Worm (Caenorhabditis elegans): Measurements from ENCODE around the gene B0310.1.

B0310.1 gene

ce11 chrX:489635-490105, 3.4 kb upstream of the B0310.1 start, which contains the start of gene egl-17 (continued):
- TF ChIP-seq saeg-2 (GFP tag; IDR thresholded peaks at IDR 0.05) (peak; percentile 54; the same call in 1 of the 2 replicates), daf-19 (GFP tag; conservative IDR thresholded peaks at IDR 0.05) (peak; percentile 88), dpl-1 (GFP tag; optimal IDR thresholded peaks at IDR 0.05) (peak; percentile 22), nhr-41 (GFP tag; IDR thresholded peaks at IDR 0.05) (peak; percentile 70; the same call in 1 of the 2 replicates), nhr-28 (tag; optimal IDR thresholded peaks at IDR 0.05) (peak; percentile 29)

ce11 chrX:496795-497194, 3.8 kb downstream of the B0310.1 start:
- TF ChIP-seq mdl-1 (tag; optimal IDR thresholded peaks at IDR 0.05) (no peak), dmd-9 (GFP tag; IDR thresholded peaks at IDR 0.05) (no peak), duxl-1 (tag; optimal IDR thresholded peaks at IDR 0.05; ENCODE audit: poor library complexity) (no peak), ceh-28 (tag; optimal IDR thresholded peaks at IDR 0.05) (no peak), gei-8 (GFP tag; optimal IDR thresholded peaks at IDR 0.05) (no peak), unc-130 (GFP tag; optimal IDR thresholded peaks at IDR 0.05) (no peak), mep-1 (tag; optimal IDR thresholded peaks at IDR 0.05) (no peak), hif-1 (tag; optimal IDR thresholded peaks at IDR 0.05) (no peak), nhr-41 (GFP tag; IDR thresholded peaks at IDR 0.05) (no peak), fkh-10 (GFP tag; optimal IDR thresholded peaks at IDR 0.05) (no peak), rbr-2 (tag; optimal IDR thresholded peaks at IDR 0.05) (no peak), daf-12 (tag; optimal IDR thresholded peaks at IDR 0.05) (no peak), dve-1 (tag; optimal IDR thresholded peaks at IDR 0.05; ENCODE audit: insufficient read depth) (no peak), aha-1 (tag) (no peak), set-16 (GFP tag; IDR thresholded peaks at IDR 0.05) (no peak), php-3 (GFP tag; IDR thresholded peaks at IDR 0.05) (no peak), ces-1 (GFP tag; optimal IDR thresholded peaks at IDR 0.05) (no peak)

ce11 chrX:498640-499039, 5.6 kb downstream of the B0310.1 start:
- no peak for TF ChIP-seq nhr-41 (GFP tag; IDR thresholded peaks at IDR 0.05)
- TF ChIP-seq nhr-28 (tag; optimal IDR thresholded peaks at IDR 0.05), result peak; percentile 33

- TF ChIP-seq unc-62 (GFP tag; optimal IDR thresholded peaks at IDR 0.05 in 1 of 2) (peak in 1 of 2 experiments; percentile 90), unc-62 (tag; optimal IDR thresholded peaks at IDR 0.05) (no peak), nhr-28 (tag; optimal IDR thresholded peaks at IDR 0.05) (peak; percentile 50), nhr-41 (GFP tag; IDR thresholded peaks at IDR 0.05) (no peak)
Observed at ce11 chrX:504046-504843, 11.2 kb downstream of the B0310.1 start.

ce11 chrX:505014-505413, 12.0 kb downstream of the B0310.1 start:
- no peak for TF ChIP-seq jun-1 (tag; optimal IDR thresholded peaks at IDR 0.05)
- peak; percentile 94 for TF ChIP-seq aha-1 (tag)

- TF ChIP-seq saeg-2 (GFP tag; IDR thresholded peaks at IDR 0.05) (no peak), R02D3.7 (tag; optimal IDR thresholded peaks at IDR 0.05) (no peak), lin-38 (GFP tag; IDR thresholded peaks at IDR 0.05) (no peak), ctbp-1 (GFP tag; IDR thresholded peaks at IDR 0.05) (no peak), mxl-3 (GFP tag; optimal IDR thresholded peaks at IDR 0.05) (no peak), egl-43 (GFP tag; IDR thresholded peaks at IDR 0.05) (no peak), fkh-10 (GFP tag; optimal IDR thresholded peaks at IDR 0.05) (no peak), daf-8 (GFP tag; IDR thresholded peaks at IDR 0.05) (no peak), egl-27 (tag; optimal IDR thresholded peaks at IDR 0.05) (no peak), tra-1 (GFP tag; IDR thresholded peaks at IDR 0.05) (no peak), ceh-62 (tag; optimal IDR thresholded peaks at IDR 0.05) (no peak), duxl-1 (tag; optimal IDR thresholded peaks at IDR 0.05; ENCODE audit: poor library complexity) (no peak), F44E2.7 (GFP tag; IDR thresholded peaks at IDR 0.05) (no peak), mdt-29 (GFP tag; IDR thresholded peaks at IDR 0.05) (no peak), aly-2 (tag; optimal IDR thresholded peaks at IDR 0.05) (no peak)
Observed at ce11 chrX:506848-507247, 13.8 kb downstream of the B0310.1 start, which contains the start of gene B0310.2. TSS of gene B0310.2 (minus strand) at chrX:506948.
